Worm (Caenorhabditis elegans): ENCODE data around the gene nhx-5.

DNA sequence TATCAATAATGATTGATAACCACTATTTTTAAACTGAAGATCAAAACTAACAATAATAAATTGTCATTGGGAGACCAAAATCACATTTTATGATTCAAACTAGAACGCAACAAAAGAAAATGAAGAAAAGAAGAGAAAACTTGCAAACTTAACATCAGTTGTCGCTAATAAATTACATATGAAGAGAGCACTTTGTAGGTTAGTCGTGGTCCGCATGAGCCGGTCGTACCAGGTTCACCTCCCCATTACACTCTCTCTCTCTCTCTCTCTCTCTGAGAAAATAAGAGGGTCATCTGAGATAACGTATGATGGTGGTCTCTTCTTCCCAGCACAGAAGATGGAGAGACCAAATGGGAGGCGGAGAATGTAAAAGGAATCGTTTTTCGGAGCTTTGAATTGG, 52.4 kb downstream of the nhx-5 start:
- TF ChIP-seq dao-5 (tag; optimal IDR thresholded peaks at IDR 0.05) = no peak
- TF ChIP-seq him-1 (tag; optimal IDR thresholded peaks at IDR 0.05) = no peak
- no peak for TF ChIP-seq W03F9.2 (tag; optimal IDR thresholded peaks at IDR 0.05)
